Fruit fly (Drosophila melanogaster) whole organism, embryonic: Measurements from ENCODE around the gene CG12035.

Source experiments
- Antp ChIP-seq: fragments of 200-800 bp; sonication (Bioruptor generic); optimal IDR thresholded peaks from 3 replicates; lab custom pipeline; 2016; ENCODE audit warnings: missing biosample characterization, missing genetic modification characterization
- Bdp1 ChIP-seq: fragments of 200-800 bp; sonication (Bioruptor generic); optimal IDR thresholded peaks from 3 replicates; lab custom pipeline; 2016; ENCODE audit warnings: missing biosample characterization, missing genetic modification characterization
- Bteb2 ChIP-seq: fragments of 200-800 bp; sonication (Bioruptor generic); optimal IDR thresholded peaks from 2 replicates; lab custom pipeline; 2016; ENCODE audit warnings: missing biosample characterization, missing genetic modification characterization
- CG10431 ChIP-seq: fragments of 200-800 bp; sonication (Bioruptor generic); optimal IDR thresholded peaks from 3 replicates; lab custom pipeline; 2018; ENCODE audit warnings: missing biosample characterization, mild to moderate bottlenecking, missing genetic modification characterization
- CG10959 ChIP-seq: fragments of 200-800 bp; sonication (Bioruptor generic); IDR thresholded peaks from 2 replicates; pipeline ENCODE4 v1.3.6; 2022; ENCODE audit warnings: missing biosample characterization, missing genetic modification characterization
- CG11247 ChIP-seq: fragments of 200-800 bp; sonication (Bioruptor generic); IDR thresholded peaks from 2 replicates; pipeline ENCODE4 v1.3.6; 2022; ENCODE audit warnings: missing biosample characterization, missing genetic modification characterization
- CG11723 ChIP-seq: fragments of 200-800 bp; sonication (Bioruptor generic); optimal IDR thresholded peaks from 2 replicates; lab custom pipeline; 2017; ENCODE audit warnings: missing biosample characterization, mild to moderate bottlenecking, missing genetic modification characterization
- CG12744 ChIP-seq: fragments of 200-800 bp; sonication (Bioruptor generic); optimal IDR thresholded peaks from 2 replicates; lab custom pipeline; 2016; ENCODE audit warnings: missing biosample characterization, missing genetic modification characterization
- CG17912 ChIP-seq: fragments of 200-800 bp; sonication (Bioruptor generic); optimal IDR thresholded peaks from 2 replicates; lab custom pipeline; 2018; ENCODE audit warnings: missing biosample characterization, mild to moderate bottlenecking, missing genetic modification characterization
- CG18619 ChIP-seq: fragments of 200-800 bp; sonication (Bioruptor generic); optimal IDR thresholded peaks from 3 replicates; lab custom pipeline; 2017; ENCODE audit warnings: missing biosample characterization, mild to moderate bottlenecking, missing genetic modification characterization
- CG2129 ChIP-seq: fragments of 200-800 bp; sonication (Bioruptor generic); IDR thresholded peaks from 2 replicates; pipeline ENCODE4 v1.3.6; 2022; ENCODE audit warnings: missing biosample characterization, missing genetic modification characterization; ENCODE audit not compliant: partially characterized antibody
- CG31224 ChIP-seq: fragments of 200-800 bp; sonication (Bioruptor generic); IDR thresholded peaks from 2 replicates; pipeline ENCODE4 v1.3.6; 2022; ENCODE audit warnings: missing biosample characterization, missing genetic modification characterization
- CG4328 ChIP-seq: fragments of 200-800 bp; sonication (Bioruptor generic); optimal IDR thresholded peaks from 3 replicates; lab custom pipeline; 2017; ENCODE audit warnings: missing biosample characterization, missing genetic modification reagents, missing genetic modification characterization
- CG4617 ChIP-seq: fragments of 200-800 bp; sonication (Bioruptor generic); optimal IDR thresholded peaks from 3 replicates; lab custom pipeline; 2016; ENCODE audit warnings: missing biosample characterization, missing genetic modification characterization, borderline replicate concordance
- CG7556 ChIP-seq: fragments of 200-800 bp; sonication (Bioruptor generic); optimal IDR thresholded peaks from 2 replicates; lab custom pipeline; 2017; ENCODE audit warnings: missing biosample characterization, mild to moderate bottlenecking, missing genetic modification characterization
- CG8765 ChIP-seq: fragments of 200-800 bp; sonication (Bioruptor generic); IDR thresholded peaks from 2 replicates; pipeline ENCODE4 v1.3.6; 2022; ENCODE audit warnings: missing biosample characterization, missing genetic modification characterization
- Chrac-16 ChIP-seq: fragments of 200-800 bp; sonication (Bioruptor generic); optimal IDR thresholded peaks from 3 replicates; lab custom pipeline; 2016; ENCODE audit warnings: missing biosample characterization, missing genetic modification characterization
- Dek ChIP-seq: fragments of 200-800 bp; sonication (Bioruptor generic); optimal IDR thresholded peaks from 3 replicates; lab custom pipeline; 2019; ENCODE audit warnings: missing biosample characterization, mild to moderate bottlenecking, missing genetic modification characterization, moderate library complexity
- E2f2 ChIP-seq: fragments of 200-800 bp; sonication (Bioruptor generic); IDR thresholded peaks from 2 replicates; pipeline ENCODE4 v1.3.6; 2022; ENCODE audit warnings: missing biosample characterization, missing genetic modification characterization
- HLH4C ChIP-seq: fragments of 200-800 bp; sonication (Bioruptor generic); IDR thresholded peaks from 3 replicates; pipeline ENCODE4 v1.3.6; 2022; ENCODE audit warnings: missing biosample characterization, missing genetic modification characterization; ENCODE audit not compliant: partially characterized antibody
- HLH54F ChIP-seq: fragments of 200-800 bp; sonication (Bioruptor generic); optimal IDR thresholded peaks from 3 replicates; lab custom pipeline; 2016; ENCODE audit warnings: missing biosample characterization, missing genetic modification characterization
- Hr39 ChIP-seq: fragments of >200 bp; optimal IDR thresholded peaks from 2 replicates; lab custom pipeline; 2017
- Jarid2 ChIP-seq: fragments of 200-800 bp; sonication (Bioruptor generic); optimal IDR thresholded peaks from 3 replicates; lab custom pipeline; 2017; ENCODE audit warnings: mild to moderate bottlenecking, missing biosample characterization, missing genetic modification reagents, missing genetic modification characterization
- Mad ChIP-seq: fragments of 200-800 bp; sonication (Bioruptor generic); optimal IDR thresholded peaks from 2 replicates; lab custom pipeline; 2016; ENCODE audit warnings: missing biosample characterization, missing genetic modification characterization
- NC2β ChIP-seq: fragments of 200-800 bp; sonication (Bioruptor generic); optimal IDR thresholded peaks from 2 replicates; lab custom pipeline; 2016; ENCODE audit warnings: missing biosample characterization, missing genetic modification characterization
- Sin3A ChIP-seq: fragments of >200 bp; optimal IDR thresholded peaks from 2 replicates; lab custom pipeline; 2018
- Sry-δ ChIP-seq: fragments of 200-800 bp; sonication (Bioruptor generic); optimal IDR thresholded peaks from 2 replicates; lab custom pipeline; 2016; ENCODE audit warnings: missing biosample characterization, missing genetic modification characterization
- Stat92E ChIP-seq, 3 experiments: fragments of >200 bp in 2 of 3; fragments of 200-800 bp in 1 of 3; sonication (Bioruptor generic) in 1 of 3; optimal IDR thresholded peaks; 2 replicates each; lab custom pipeline; 2017 to 2019; ENCODE audit warnings: missing biosample characterization in 3 of 3, missing genetic modification characterization in 3 of 3, mild to moderate bottlenecking in 1 of 3, moderate library complexity in 1 of 3
- YL-1 ChIP-seq: fragments of 200-800 bp; sonication (Bioruptor generic); optimal IDR thresholded peaks from 3 replicates; lab custom pipeline; 2017; ENCODE audit warnings: missing biosample characterization, mild to moderate bottlenecking, missing genetic modification characterization
- al ChIP-seq: fragments of 200-800 bp; sonication (Bioruptor generic); IDR thresholded peaks from 2 replicates; pipeline ENCODE4 v1.3.6; 2022; ENCODE audit warnings: missing biosample characterization, missing genetic modification characterization
- ash1 ChIP-seq: fragments of 200-800 bp; sonication (Bioruptor generic); optimal IDR thresholded peaks from 2 replicates; lab custom pipeline; 2018; ENCODE audit warnings: missing biosample characterization, mild to moderate bottlenecking, missing genetic modification characterization
- bcd ChIP-seq: fragments of 200-800 bp; sonication (Bioruptor generic); optimal IDR thresholded peaks from 2 replicates; lab custom pipeline; 2017; ENCODE audit warnings: missing biosample characterization, mild to moderate bottlenecking, missing genetic modification characterization
- bigmax ChIP-seq: fragments of 200-800 bp; sonication (Bioruptor generic); optimal IDR thresholded peaks from 2 replicates; lab custom pipeline; 2018; ENCODE audit warnings: missing biosample characterization, mild to moderate bottlenecking, missing genetic modification characterization
- dati ChIP-seq: fragments of 200-800 bp; sonication (Bioruptor generic); IDR thresholded peaks from 2 replicates; pipeline ENCODE4 v1.3.6; 2022; ENCODE audit warnings: missing biosample characterization, missing genetic modification characterization
- disco-r ChIP-seq: fragments of 200-800 bp; sonication (Bioruptor generic); optimal IDR thresholded peaks from 2 replicates; lab custom pipeline; 2016; ENCODE audit warnings: missing biosample characterization, missing genetic modification characterization
- dm ChIP-seq: fragments of 200-800 bp; sonication (Bioruptor generic); optimal IDR thresholded peaks from 3 replicates; lab custom pipeline; 2016; ENCODE audit warnings: missing biosample characterization, missing genetic modification characterization
- dpn ChIP-seq, 2 experiments: fragments of 200-800 bp; sonication (Bioruptor generic); optimal IDR thresholded peaks; 3 replicates each; lab custom pipeline; 2016; ENCODE audit warnings: missing biosample characterization in 2 of 2, missing genetic modification characterization in 2 of 2
- dysf ChIP-seq: fragments of 200-800 bp; sonication (Bioruptor generic); IDR thresholded peaks from 3 replicates; pipeline ENCODE4 v1.3.6; 2022; ENCODE audit warnings: missing biosample characterization, missing genetic modification characterization
- en ChIP-seq: fragments of 200-800 bp; sonication (Bioruptor generic); optimal IDR thresholded peaks from 2 replicates; lab custom pipeline; 2016; ENCODE audit warnings: missing biosample characterization, missing genetic modification characterization
- fru ChIP-seq: fragments of >200 bp; optimal IDR thresholded peaks from 2 replicates; lab custom pipeline; 2017
- gsb-n ChIP-seq: fragments of 200-800 bp; sonication (Bioruptor generic); optimal IDR thresholded peaks from 3 replicates; lab custom pipeline; 2018; ENCODE audit warnings: missing biosample characterization, mild to moderate bottlenecking, missing genetic modification characterization
- kay ChIP-seq: fragments of 200-800 bp; sonication (Bioruptor generic); optimal IDR thresholded peaks from 2 replicates; lab custom pipeline; 2016; ENCODE audit warnings: missing biosample characterization, missing genetic modification characterization
- lab ChIP-seq: fragments of 200-800 bp; sonication (Bioruptor generic); optimal IDR thresholded peaks from 3 replicates; lab custom pipeline; 2017; ENCODE audit warnings: missing biosample characterization, missing genetic modification characterization, mild to moderate bottlenecking, moderate library complexity, missing genetic modification reagents
- luna ChIP-seq: fragments of 200-800 bp; sonication (Bioruptor generic); optimal IDR thresholded peaks from 2 replicates; lab custom pipeline; 2016; ENCODE audit warnings: missing biosample characterization, missing genetic modification characterization
- mam ChIP-seq: fragments of 200-800 bp; sonication (Bioruptor generic); optimal IDR thresholded peaks from 3 replicates; lab custom pipeline; 2016; ENCODE audit warnings: missing biosample characterization, missing genetic modification characterization
- p53 ChIP-seq: fragments of 200-800 bp; sonication (Bioruptor generic); optimal IDR thresholded peaks from 2 replicates; lab custom pipeline; 2016; ENCODE audit warnings: missing biosample characterization, missing genetic modification characterization
- pros ChIP-seq: fragments of 200-800 bp; sonication (Bioruptor generic); optimal IDR thresholded peaks from 3 replicates; lab custom pipeline; 2019; ENCODE audit warnings: missing biosample characterization, mild to moderate bottlenecking, missing genetic modification characterization, moderate library complexity
- sd ChIP-seq: fragments of 200-800 bp; sonication (Bioruptor generic); optimal IDR thresholded peaks from 3 replicates; lab custom pipeline; 2018; ENCODE audit warnings: missing biosample characterization, mild to moderate bottlenecking, missing genetic modification characterization, moderate library complexity
- tap ChIP-seq: fragments of 200-800 bp; optimal IDR thresholded peaks from 3 replicates; lab custom pipeline; 2019; ENCODE audit warnings: missing biosample characterization, mild to moderate bottlenecking, missing genetic modification characterization, moderate library complexity
- tio ChIP-seq: fragments of 200-800 bp; sonication (Bioruptor generic); optimal IDR thresholded peaks from 2 replicates; lab custom pipeline; 2017; ENCODE audit warnings: missing biosample characterization, missing genetic modification characterization, inconsistent platforms

Gene CG12035

dm6 chr3L:1746338-1747199 is 22.4 kb downstream of the CG12035 start, which contains the start of gene CG13921 (continued):
- TF ChIP-seq en (peak; percentile 99), CG17912 (GFP tag; lab: Kevin White, UChicago) (peak; percentile 87), gsb-n (tag; lab: Kevin White, UChicago) (peak; percentile 99), CG4617 (GFP tag; lab: Kevin White, UChicago) (peak; percentile 99), al (GFP tag; lab: Robert Waterston, UW) (peak; percentile 99), dm (GFP tag; lab: Kevin White, UChicago) (peak; percentile 97), sd (tag; lab: Kevin White, UChicago) (peak; percentile 91), CG11247 (GFP tag; lab: Robert Waterston, UW) (peak; percentile 98), Bdp1 (GFP tag; lab: Kevin White, UChicago) (peak; percentile 94), tap (tag; lab: Kevin White, UChicago) (peak; percentile 98), Chrac-16 (peak; percentile 99), Bteb2 (GFP tag; lab: Kevin White, UChicago) (peak; percentile 98), CG8765 (GFP tag; lab: Robert Waterston, UW) (peak; percentile 99), HLH4C (no peak), Dek (tag; lab: Kevin White, UChicago) (peak; percentile 97), mam (GFP tag; lab: Kevin White, UChicago) (peak; percentile 99), CG31224 (GFP tag; lab: Robert Waterston, UW) (peak; percentile 96), fru (lab: Kevin White, UChicago) (no peak), pros (GFP tag; lab: Kevin White, UChicago) (peak; percentile 46), CG10959 (GFP tag; lab: Robert Waterston, UW) (peak; percentile 100), NC2β (peak; percentile 99), CG2129 (no peak), CG11723 (GFP tag; lab: Kevin White, UChicago) (peak; percentile 96), CG18619 (GFP tag; lab: Kevin White, UChicago) (peak; percentile 98), CG4328 (GFP tag; lab: Kevin White, UChicago) (peak; percentile 95), Sin3A (lab: Kevin White, UChicago) (no peak), dysf (peak; percentile 99), CG12744 (GFP tag; lab: Kevin White, UChicago) (peak; percentile 99), Antp (GFP tag; lab: Kevin White, UChicago) (peak; percentile 100), YL-1 (peak; percentile 96), dati (GFP tag; lab: Robert Waterston, UW) (peak; percentile 98), tio (GFP tag; lab: Kevin White, UChicago) (peak; percentile 98), lab (GFP tag; lab: Kevin White, UChicago) (peak; percentile 99), dpn (GFP tag; optimal IDR thresholded peaks at IDR 0.05; lab: Kevin White, UChicago) (peak; percentile 99), HLH54F (GFP tag; lab: Kevin White, UChicago) (peak; percentile 98), E2f2 (GFP tag; lab: Robert Waterston, UW) (peak; percentile 85), CG7556 (GFP tag; lab: Kevin White, UChicago) (peak; percentile 99), Mad (GFP tag; lab: Kevin White, UChicago) (peak; percentile 99), bcd (GFP tag; lab: Kevin White, UChicago) (peak; percentile 99), bigmax (GFP tag; lab: Kevin White, UChicago) (peak; percentile 63), Stat92E (GFP tag; optimal IDR thresholded peaks at IDR 0.05; lab: Kevin White, UChicago) (peak in 1 of 3 experiments; percentile 99), Jarid2 (GFP tag; lab: Kevin White, UChicago) (peak; percentile 93), p53 (GFP tag; lab: Kevin White, UChicago) (peak; percentile 98), ash1 (GFP tag; lab: Kevin White, UChicago) (peak; percentile 88), luna (GFP tag; lab: Kevin White, UChicago) (peak; percentile 98), disco-r (GFP tag; lab: Kevin White, UChicago) (peak; percentile 98), Sry-δ (GFP tag; lab: Kevin White, UChicago) (peak; percentile 85), Hr39 (no peak), CG10431 (peak; percentile 94), kay (GFP tag; lab: Kevin White, UChicago) (no peak)
